Worm (Caenorhabditis elegans) whole organism, L3 larva: ENCODE measurements around the gene C36A4.10.
A peak's percentile ranks its signal among the peaks of the same experiment; 100 is the strongest.

Experiments used
- R02D3.7 ChIP-seq: fragments of 150-350 bp; optimal IDR thresholded peaks from 2 replicates; lab custom pipeline; 2014; ENCODE audit warnings: missing biosample characterization, missing genetic modification characterization
- daf-12 ChIP-seq: fragments of 150-350 bp; optimal IDR thresholded peaks from 2 replicates; lab custom pipeline; 2014; ENCODE audit warnings: missing biosample characterization, missing genetic modification reagents, missing genetic modification characterization
- egl-27 ChIP-seq: sonication (generic microtip); optimal IDR thresholded peaks from 4 replicates; lab custom pipeline; 2017; ENCODE audit warnings: missing biosample characterization, missing genetic modification reagents, missing genetic modification characterization
- jun-1 ChIP-seq: fragments of 150-350 bp; optimal IDR thresholded peaks from 2 replicates; lab custom pipeline; 2014; ENCODE audit warnings: missing biosample characterization, missing genetic modification reagents, missing genetic modification characterization
- lin-15B ChIP-seq: fragments of 150-350 bp; optimal IDR thresholded peaks from 2 replicates; lab custom pipeline; 2014; ENCODE audit warnings: missing biosample characterization, missing genetic modification characterization
- nhr-11 ChIP-seq: fragments of 150-350 bp; optimal IDR thresholded peaks from 2 replicates; lab custom pipeline; 2014; ENCODE audit warnings: missing biosample characterization, missing genetic modification characterization
- nhr-237 ChIP-seq: fragments of 150-350 bp; optimal IDR thresholded peaks from 2 replicates; lab custom pipeline; 2014; ENCODE audit warnings: missing biosample characterization, missing genetic modification characterization
- nhr-25 ChIP-seq: sonication (generic microtip); optimal IDR thresholded peaks from 2 replicates; lab custom pipeline; 2017; ENCODE audit warnings: missing biosample characterization, missing genetic modification characterization
- pha-4 ChIP-seq: fragments of 150-350 bp; optimal IDR thresholded peaks from 2 replicates; lab custom pipeline; 2014; ENCODE audit warnings: missing biosample characterization, missing genetic modification reagents, missing genetic modification characterization
- pqm-1 ChIP-seq: fragments of 150-350 bp; optimal IDR thresholded peaks from 2 replicates; lab custom pipeline; 2017; ENCODE audit warnings: missing biosample characterization, missing genetic modification characterization, inconsistent platforms
- tbx-2 ChIP-seq: sonication (generic microtip); optimal IDR thresholded peaks from 2 replicates; lab custom pipeline; 2016; ENCODE audit warnings: mild to moderate bottlenecking, missing genetic modification characterization, missing compliant biosample characterization
- unc-62 ChIP-seq: fragments of 150-350 bp; sonication (generic microtip); optimal IDR thresholded peaks from 4 replicates; lab custom pipeline; 2014; ENCODE audit warnings: missing biosample characterization, missing genetic modification reagents, missing genetic modification characterization
- zag-1 ChIP-seq: fragments of 150-350 bp; optimal IDR thresholded peaks from 2 replicates; lab custom pipeline; 2014; ENCODE audit warnings: missing biosample characterization, missing genetic modification characterization

- TF ChIP-seq egl-27, result no peak
- TF ChIP-seq zag-1 (tag; lab: Kevin White, UChicago), result no peak
- TF ChIP-seq lin-15B (tag; lab: Kevin White, UChicago), result peak; percentile 96
- TF ChIP-seq nhr-11 (tag; lab: Kevin White, UChicago), result peak; percentile 37
- TF ChIP-seq jun-1 (tag; lab: Kevin White, UChicago), result peak; percentile 57
- peak; percentile 51 for TF ChIP-seq tbx-2 (tag; lab: Kevin White, UChicago)
- peak; percentile 68 for TF ChIP-seq R02D3.7 (tag; lab: Kevin White, UChicago)
- peak; percentile 57 for TF ChIP-seq pqm-1 (tag; lab: Kevin White, UChicago)
- TF ChIP-seq pha-4 (tag; lab: Kevin White, UChicago), result peak; percentile 86
- TF ChIP-seq daf-12 (tag; lab: Kevin White, UChicago), result no peak
- no peak for TF ChIP-seq nhr-237 (tag; lab: Kevin White, UChicago)
- TF ChIP-seq unc-62 (GFP tag; lab: Kevin White, UChicago), result peak; percentile 18
- TF ChIP-seq nhr-25 (tag; lab: Kevin White, UChicago), result peak; percentile 79
Measured at ce11 chrIII:3862918-3863385, 31.7 kb upstream of the C36A4.10 start, which contains the start of gene brc-1.
